Fruit fly (Drosophila melanogaster): ENCODE data around the gene velo.

DNA sequence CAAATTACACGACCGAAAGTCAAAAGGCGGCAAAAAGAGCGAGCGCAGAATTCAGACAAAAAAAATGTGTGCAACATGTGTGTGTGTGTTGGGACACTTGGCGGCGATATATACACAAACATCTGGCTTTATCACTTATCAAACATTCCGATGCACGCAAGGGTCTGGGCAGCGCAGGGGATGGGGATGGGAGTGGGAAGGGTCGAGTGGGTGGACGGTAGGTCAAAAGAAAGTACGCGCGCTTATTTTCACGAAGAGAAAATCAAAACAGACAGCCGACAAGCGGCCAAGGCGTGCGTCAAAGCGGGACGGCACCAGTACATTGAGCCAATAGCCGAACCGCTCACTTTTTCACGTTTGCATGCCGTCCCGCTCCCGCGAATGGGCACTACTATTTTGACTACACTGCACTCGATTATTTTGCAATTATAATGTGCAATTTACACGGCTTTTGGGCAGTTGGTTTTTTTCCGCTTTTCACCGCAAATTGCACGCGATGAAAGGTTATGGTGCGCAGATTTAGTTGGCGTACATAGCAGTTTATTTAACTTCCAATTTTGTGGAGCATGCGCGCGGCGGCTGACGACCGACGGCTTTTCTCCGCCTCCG, 10.3 kb downstream of the velo start:
- TF ChIP-seq br (GFP tag; optimal IDR thresholded peaks at IDR 0.05): no peak
- no peak for TF ChIP-seq sage (GFP tag; optimal IDR thresholded peaks at IDR 0.05)
- no peak for TF ChIP-seq CrebA (GFP tag; optimal IDR thresholded peaks at IDR 0.05; ENCODE audit: borderline replicate concordance)
- no peak for TF ChIP-seq dl (GFP tag; optimal IDR thresholded peaks at IDR 0.05; ENCODE audit: insufficient read depth in 1 of 2, partially characterized antibody in 2 of 2)
- no peak for TF ChIP-seq Dfd (GFP tag; optimal IDR thresholded peaks at IDR 0.05)
- TF ChIP-seq Myc (optimal IDR thresholded peaks at IDR 0.05): no peak
- no peak for TF ChIP-seq usp (GFP tag; optimal IDR thresholded peaks at IDR 0.05)
- TF ChIP-seq ey (GFP tag; optimal IDR thresholded peaks at IDR 0.05): no peak
- TF ChIP-seq pan (optimal IDR thresholded peaks at IDR 0.05): no peak
- no peak for TF ChIP-seq OdsH (GFP tag; optimal IDR thresholded peaks at IDR 0.05)
- no peak for TF ChIP-seq Jra (GFP tag; optimal IDR thresholded peaks at IDR 0.05)

Data from whole organism, wandering third instar larva.